Worm (Caenorhabditis elegans) whole organism, late embryonic: ENCODE measurements around the gene hsp-90.

ENCODE experiments used
- C08G9.2 ChIP-seq: sonication (generic microtip); optimal IDR thresholded peaks from 2 replicates; lab custom pipeline; 2016; ENCODE audit warnings: mild to moderate bottlenecking, missing genetic modification characterization, moderate library complexity, missing compliant biosample characterization
- C38D4.7 ChIP-seq: fragments of 200-800 bp; sonication (Bioruptor generic); optimal IDR thresholded peaks from 2 replicates; lab custom pipeline; 2018; ENCODE audit warnings: mild to moderate bottlenecking, missing genetic modification characterization, moderate library complexity, missing compliant biosample characterization
- K02D7.2 ChIP-seq: sonication (generic microtip); optimal IDR thresholded peaks from 2 replicates; lab custom pipeline; 2017; ENCODE audit warnings: mild to moderate bottlenecking, missing genetic modification characterization, missing compliant biosample characterization
- T23F11.4 ChIP-seq: fragments of 200-800 bp; sonication (Bioruptor generic); optimal IDR thresholded peaks from 2 replicates; lab custom pipeline; 2018; ENCODE audit warnings: mild to moderate bottlenecking, missing genetic modification characterization, missing compliant biosample characterization
- Y22D7AL.16 ChIP-seq: sonication (generic microtip); optimal IDR thresholded peaks from 2 replicates; lab custom pipeline; 2016; ENCODE audit warnings: missing genetic modification characterization, missing compliant biosample characterization
- ceh-14 ChIP-seq: sonication (generic microtip); optimal IDR thresholded peaks from 2 replicates; lab custom pipeline; 2016; ENCODE audit warnings: missing genotype, missing genetic modification characterization, missing compliant biosample characterization
- ceh-18 ChIP-seq: sonication (generic microtip); optimal IDR thresholded peaks from 2 replicates; lab custom pipeline; 2016; ENCODE audit warnings: missing genetic modification characterization, missing compliant biosample characterization
- ceh-2 ChIP-seq: sonication (generic microtip); optimal IDR thresholded peaks from 2 replicates; lab custom pipeline; 2016; ENCODE audit warnings: missing genotype, missing genetic modification characterization, missing compliant biosample characterization
- ceh-30 ChIP-seq: fragments of 150-350 bp; optimal IDR thresholded peaks from 2 replicates; lab custom pipeline; 2014; ENCODE audit warnings: missing biosample characterization, missing genetic modification characterization
- ceh-45 ChIP-seq: fragments of 200-800 bp; sonication (Bioruptor generic); IDR thresholded peaks from 2 replicates; pipeline ENCODE4 v1.3.6; 2022; ENCODE audit warnings: missing genetic modification reagents, missing genetic modification characterization, missing compliant biosample characterization
- ceh-6 ChIP-seq: fragments of 200-800 bp; sonication (Bioruptor generic); optimal IDR thresholded peaks from 2 replicates; lab custom pipeline; 2018; ENCODE audit warnings: mild to moderate bottlenecking, missing genetic modification characterization, missing compliant biosample characterization
- dve-1 ChIP-seq: sonication (generic microtip); optimal IDR thresholded peaks from 2 replicates; lab custom pipeline; 2017; ENCODE audit warnings: antibody characterized with exemption, mild to moderate bottlenecking, missing genetic modification characterization, missing compliant biosample characterization
- ets-4 ChIP-seq: sonication (generic microtip); optimal IDR thresholded peaks from 2 replicates; lab custom pipeline; 2016; ENCODE audit warnings: missing genetic modification characterization, missing compliant biosample characterization
- eyg-1 ChIP-seq: sonication (generic microtip); optimal IDR thresholded peaks from 2 replicates; lab custom pipeline; 2016; ENCODE audit warnings: missing genotype, missing genetic modification characterization, missing compliant biosample characterization
- fax-1 ChIP-seq: sonication (generic microtip); optimal IDR thresholded peaks from 2 replicates; lab custom pipeline; 2016; ENCODE audit warnings: missing genotype, missing genetic modification characterization, missing compliant biosample characterization
- fkh-10 ChIP-seq: fragments of 150-350 bp; optimal IDR thresholded peaks from 2 replicates; lab custom pipeline; 2014; ENCODE audit warnings: missing biosample characterization, missing genetic modification reagents, missing genetic modification characterization
- gmeb-2 ChIP-seq: sonication (generic microtip); optimal IDR thresholded peaks from 2 replicates; lab custom pipeline; 2016; ENCODE audit warnings: missing genetic modification characterization, inconsistent platforms, missing compliant biosample characterization
- hlh-13 ChIP-seq: fragments of 200-800 bp; sonication (Bioruptor generic); optimal IDR thresholded peaks from 2 replicates; lab custom pipeline; 2018; ENCODE audit warnings: mild to moderate bottlenecking, missing genetic modification characterization, missing compliant biosample characterization
- hlh-8 ChIP-seq: sonication (generic microtip); optimal IDR thresholded peaks from 2 replicates; lab custom pipeline; 2016; ENCODE audit warnings: missing genotype, missing genetic modification characterization, missing compliant biosample characterization
- lin-11 ChIP-seq: fragments of 200-800 bp; sonication (Bioruptor generic); optimal IDR thresholded peaks from 2 replicates; lab custom pipeline; 2018; ENCODE audit warnings: mild to moderate bottlenecking, missing genetic modification characterization, missing compliant biosample characterization
- mec-3 ChIP-seq: sonication (generic microtip); optimal IDR thresholded peaks from 2 replicates; lab custom pipeline; 2016; ENCODE audit warnings: borderline replicate concordance, missing genetic modification characterization, missing compliant biosample characterization
- nhr-232 ChIP-seq: sonication (generic microtip); optimal IDR thresholded peaks from 2 replicates; lab custom pipeline; 2016; ENCODE audit warnings: missing genetic modification characterization, missing compliant biosample characterization
- pag-3 ChIP-seq: sonication (generic microtip); optimal IDR thresholded peaks from 2 replicates; lab custom pipeline; 2016; ENCODE audit warnings: missing compliant biosample characterization, missing genetic modification characterization, borderline replicate concordance
- pat-9 ChIP-seq: fragments of 200-800 bp; sonication (Bioruptor generic); optimal IDR thresholded peaks from 2 replicates; lab custom pipeline; 2018; ENCODE audit warnings: mild to moderate bottlenecking, missing genetic modification characterization, moderate library complexity, missing compliant biosample characterization
- pha-4 ChIP-seq: fragments of 150-350 bp; optimal IDR thresholded peaks from 2 replicates; lab custom pipeline; 2018; ENCODE audit warnings: missing biosample characterization, missing genetic modification reagents, missing genetic modification characterization
- pqm-1 ChIP-seq: sonication (generic microtip); optimal IDR thresholded peaks from 2 replicates; lab custom pipeline; 2016; ENCODE audit warnings: missing genetic modification characterization, missing compliant biosample characterization
- ref-2 ChIP-seq: sonication (generic microtip); optimal IDR thresholded peaks from 2 replicates; lab custom pipeline; 2016; ENCODE audit warnings: missing genetic modification characterization, missing compliant biosample characterization
- rnt-1 ChIP-seq: sonication (generic microtip); optimal IDR thresholded peaks from 2 replicates; lab custom pipeline; 2016; ENCODE audit warnings: missing genetic modification characterization, missing compliant biosample characterization
- sox-2 ChIP-seq: fragments of 200-800 bp; sonication (Bioruptor generic); IDR thresholded peaks from 2 replicates; pipeline ENCODE4 v1.3.6; 2022; ENCODE audit warnings: missing genetic modification reagents, missing genetic modification characterization, missing compliant biosample characterization
- ttx-3 ChIP-seq: sonication (generic microtip); optimal IDR thresholded peaks from 2 replicates; lab custom pipeline; 2016; ENCODE audit warnings: missing genetic modification reagents, missing genetic modification characterization, missing compliant biosample characterization
- unc-3 ChIP-seq, 2 experiments: fragments of 200-800 bp in 1 of 2; sonication (Bioruptor generic) in 1 of 2; sonication (generic microtip) in 1 of 2; conservative IDR thresholded peaks in 1 of 2; optimal IDR thresholded peaks in 1 of 2; 2 replicates each; pipeline versions ENCODE4 v1.3.6 to Lab custom; 2016 to 2022; ENCODE audit warnings: missing compliant biosample characterization in 2 of 2, missing genetic modification characterization in 2 of 2, missing genetic modification reagents in 1 of 2
- unc-86 ChIP-seq: sonication (generic microtip); optimal IDR thresholded peaks from 2 replicates; lab custom pipeline; 2016; ENCODE audit warnings: missing genetic modification characterization, missing compliant biosample characterization
- zip-5 ChIP-seq: sonication (generic microtip); optimal IDR thresholded peaks from 2 replicates; lab custom pipeline; 2016; ENCODE audit warnings: missing genetic modification characterization, missing compliant biosample characterization
- ztf-16 ChIP-seq: sonication (generic microtip); optimal IDR thresholded peaks from 2 replicates; lab custom pipeline; 2017; ENCODE audit warnings: missing genetic modification characterization, missing compliant biosample characterization

The hsp-90 gene

DNA sequence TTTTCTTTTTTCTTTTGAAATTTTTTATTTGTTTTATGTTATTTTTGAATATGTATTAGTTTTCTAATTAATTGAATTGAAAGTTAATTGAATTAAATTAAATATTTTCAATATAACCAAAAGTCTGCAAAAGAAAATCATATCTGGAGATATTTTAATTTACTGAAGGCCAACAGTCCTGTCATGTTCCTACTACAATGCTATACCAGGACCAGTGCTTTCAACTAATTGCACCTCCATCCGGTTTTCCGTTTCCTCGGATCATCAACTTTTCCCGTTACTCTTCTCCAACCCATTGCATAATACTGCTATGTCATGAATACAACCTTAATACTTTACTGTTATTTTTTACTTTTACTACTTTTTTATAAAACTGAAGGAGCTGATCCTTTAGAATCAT is 27.6 kb downstream of the hsp-90 start, which contains the start of gene R08A2.5:
Gene R08A2.5, plus strand, starts transcription at position 301 of the 400 bp plus-strand sequence.
- TF ChIP-seq fkh-10 (GFP tag; lab: Kevin White, UChicago), result no peak
- no peak for TF ChIP-seq lin-11
- no peak for TF ChIP-seq ceh-6 (GFP tag; lab: Kevin White, UChicago)
- no peak for TF ChIP-seq pha-4 (tag; lab: Kevin White, UChicago)

DNA sequence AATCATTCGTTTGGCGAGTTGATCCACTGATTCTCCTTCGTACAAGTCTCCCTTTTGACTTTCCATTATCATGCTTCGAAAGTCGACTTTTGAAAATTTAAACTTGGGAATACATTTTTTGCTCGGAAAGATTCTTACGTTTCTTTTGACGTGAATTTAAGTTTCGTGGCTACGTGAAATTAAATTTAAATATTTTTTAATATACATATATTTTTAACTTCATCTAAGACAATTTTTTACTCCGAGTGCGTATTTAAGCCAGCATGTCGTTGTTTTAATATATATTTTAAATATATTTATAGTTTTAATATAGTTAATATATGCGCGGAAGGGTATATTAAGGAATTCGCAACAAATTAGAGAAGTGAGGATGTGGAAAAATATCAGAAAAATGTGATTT is 30.9 kb downstream of the hsp-90 start, which contains the start of gene R08A2.2:
Gene R08A2.2, minus strand, starts transcription at position 101 of the 400 bp plus-strand sequence.
- TF ChIP-seq K02D7.2, result no peak
- no peak for TF ChIP-seq ceh-18 (tag; lab: Kevin White, UChicago)
- TF ChIP-seq pat-9 (tag; lab: Kevin White, UChicago), result no peak
- TF ChIP-seq C08G9.2 (tag; lab: Kevin White, UChicago), result no peak
- no peak for TF ChIP-seq mec-3 (tag; lab: Kevin White, UChicago)
- no peak for TF ChIP-seq C38D4.7
- no peak for TF ChIP-seq ceh-2 (tag; lab: Kevin White, UChicago)
- no peak for TF ChIP-seq Y22D7AL.16 (tag; lab: Kevin White, UChicago)
- no peak for TF ChIP-seq sox-2 (GFP tag; lab: Robert Waterston, UW)
- no peak for TF ChIP-seq gmeb-2
- TF ChIP-seq hlh-13 (GFP tag; lab: Kevin White, UChicago), result no peak
- TF ChIP-seq dve-1 (tag; lab: Kevin White, UChicago), result no peak
- TF ChIP-seq ceh-30 (tag; lab: Kevin White, UChicago), result no peak
- TF ChIP-seq, all 69 proteins: peak for 0

DNA sequence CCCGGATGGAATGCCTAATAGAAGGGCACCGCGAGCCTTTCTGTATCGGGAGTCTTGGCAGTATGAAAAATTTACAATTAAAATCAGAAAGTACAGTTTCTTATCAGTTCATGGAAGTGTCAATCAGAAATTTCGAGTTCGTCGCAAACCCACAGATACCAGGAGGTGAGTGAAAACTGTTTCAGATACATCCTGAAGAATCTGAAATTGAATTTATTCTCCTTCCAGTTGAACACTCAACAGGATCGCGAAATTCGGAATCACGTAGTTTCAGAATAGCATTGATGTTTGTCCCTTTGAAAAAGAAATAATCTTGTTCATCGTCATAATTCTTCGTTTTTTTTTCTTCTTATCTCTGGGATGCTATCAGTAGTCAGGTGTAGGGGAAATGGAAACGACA is 31.4 kb downstream of the hsp-90 start, which contains the start of gene fbxa-147:
Gene fbxa-147, plus strand, starts transcription at position 386 of the 400 bp plus-strand sequence.
- no peak for TF ChIP-seq lin-11
- TF ChIP-seq unc-86 (tag; lab: Kevin White, UChicago), result no peak
- TF ChIP-seq sox-2 (GFP tag; lab: Robert Waterston, UW), result no peak
- TF ChIP-seq ztf-16 (tag; lab: Kevin White, UChicago), result no peak
- no peak for TF ChIP-seq pag-3 (tag; lab: Kevin White, UChicago)
- no peak for TF ChIP-seq ceh-14 (tag; lab: Kevin White, UChicago)
- TF ChIP-seq ceh-2 (tag; lab: Kevin White, UChicago), result no peak
- TF ChIP-seq zip-5 (tag; lab: Kevin White, UChicago), result no peak
- no peak for TF ChIP-seq unc-3 (GFP tag; conservative IDR thresholded peaks at IDR 0.05; lab: Robert Waterston, UW)
- TF ChIP-seq unc-3 (tag; optimal IDR thresholded peaks at IDR 0.05; lab: Kevin White, UChicago), result no peak
- TF ChIP-seq ets-4 (tag; lab: Kevin White, UChicago), result no peak
- TF ChIP-seq eyg-1 (tag; lab: Kevin White, UChicago), result no peak
- no peak for TF ChIP-seq hlh-8 (tag; lab: Kevin White, UChicago)
- no peak for TF ChIP-seq nhr-232 (tag; lab: Kevin White, UChicago)
- no peak for TF ChIP-seq pqm-1 (tag; lab: Kevin White, UChicago)
- TF ChIP-seq ttx-3, result no peak
- TF ChIP-seq T23F11.4 (GFP tag; lab: Kevin White, UChicago), result no peak
- TF ChIP-seq fax-1 (tag; lab: Kevin White, UChicago), result no peak
- no peak for TF ChIP-seq ceh-45
- no peak for TF ChIP-seq C08G9.2 (tag; lab: Kevin White, UChicago)
- no peak for TF ChIP-seq ref-2

DNA sequence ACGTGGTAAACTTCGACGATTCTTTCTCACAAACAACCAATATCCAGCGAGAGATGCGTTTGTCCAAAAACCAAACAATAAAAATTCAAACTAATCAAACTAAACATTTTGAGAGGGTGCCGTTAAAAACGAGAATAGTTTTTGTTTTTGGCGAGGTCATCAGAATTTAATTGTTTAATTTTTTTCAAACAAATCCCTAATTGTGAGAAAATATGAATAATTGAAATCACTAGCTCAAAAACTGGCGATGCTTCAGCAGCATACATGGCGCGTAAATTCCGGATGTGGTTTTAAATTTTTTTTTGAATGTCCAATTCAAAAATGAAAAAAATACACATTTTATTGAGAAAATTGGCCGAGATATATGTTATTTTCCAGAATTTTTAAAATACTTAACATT is 34.8 kb downstream of the hsp-90 start, which contains the start of gene R08A2.1:
Gene R08A2.1, minus strand, starts transcription at position 101 of the 400 bp plus-strand sequence.
- TF ChIP-seq ceh-14 (tag; lab: Kevin White, UChicago), result no peak
- TF ChIP-seq rnt-1 (tag; lab: Kevin White, UChicago), result no peak
